Worm (Caenorhabditis elegans): ENCODE measurements around the gene ire-1.

The ire-1 gene

ce11 chrII:8093283-8093682, 31.4 kb downstream of the ire-1 start:
- TF ChIP-seq nfyb-1 (GFP tag; IDR thresholded peaks at IDR 0.05) (no peak), C17E4.6 (GFP tag; IDR thresholded peaks at IDR 0.05) (no peak), hmg-1.2 (GFP tag; IDR thresholded peaks at IDR 0.05) (no peak), Y53G8AR.9 (GFP tag; conservative IDR thresholded peaks at IDR 0.05) (no peak), ztf-18 (tag; optimal IDR thresholded peaks at IDR 0.05) (no peak)

ce11 chrII:8092537-8092936, 32.2 kb downstream of the ire-1 start, which contains the start of gene ltd-1:
Gene ltd-1, minus strand, starts transcription at chrII:8092754.
- TF ChIP-seq tbp1 (GFP tag; optimal IDR thresholded peaks at IDR 0.05) (no peak), B0261.1 (tag; optimal IDR thresholded peaks at IDR 0.05) (no peak), snpc-3.4 (tag; optimal IDR thresholded peaks at IDR 0.05) (no peak), zfh-2 (GFP tag; conservative IDR thresholded peaks at IDR 0.05) (no peak), hmg-1.2 (GFP tag; IDR thresholded peaks at IDR 0.05) (no peak), F39B2.1 (GFP tag; IDR thresholded peaks at IDR 0.05) (no peak), F33H1.4 (GFP tag; IDR thresholded peaks at IDR 0.05) (no peak), hrde-1 (tag; optimal IDR thresholded peaks at IDR 0.05; ENCODE audit: borderline replicate concordance) (no peak), aptf-2 (GFP tag; conservative IDR thresholded peaks at IDR 0.05) (no peak), ztf-25 (GFP tag; IDR thresholded peaks at IDR 0.05) (no peak), tlf-1 (GFP tag; optimal IDR thresholded peaks at IDR 0.05) (no peak), F57C9.4 (tag; optimal IDR thresholded peaks at IDR 0.05) (no peak), rcor-1 (GFP tag; IDR thresholded peaks at IDR 0.05) (no peak)

ce11 chrII:8091528-8091927, 33.2 kb downstream of the ire-1 start:
- TF ChIP-seq B0261.1 (tag; optimal IDR thresholded peaks at IDR 0.05) (no peak), Y53F4B.3 (GFP tag; IDR thresholded peaks at IDR 0.05) (no peak), B0019.2 (GFP tag; conservative IDR thresholded peaks at IDR 0.05) (no peak), madf-8 (GFP tag; conservative IDR thresholded peaks at IDR 0.05) (no peak), sdz-38 (tag; optimal IDR thresholded peaks at IDR 0.05) (no peak), him-1 (tag; optimal IDR thresholded peaks at IDR 0.05) (peak; percentile 89), dpff-1 (tag; optimal IDR thresholded peaks at IDR 0.05) (no peak), aptf-3 (GFP tag; IDR thresholded peaks at IDR 0.05) (no peak), lin-54 (GFP tag; optimal IDR thresholded peaks at IDR 0.05) (no peak), F37B4.10 (GFP tag; IDR thresholded peaks at IDR 0.05) (no peak), cebp-1 (GFP tag; IDR thresholded peaks at IDR 0.05) (peak; percentile 54; the same call in 1 of the 2 replicates), cebp-1 (tag; optimal IDR thresholded peaks at IDR 0.05) (peak; percentile 93), nhr-179 (tag; optimal IDR thresholded peaks at IDR 0.05) (no peak), F49E8.2 (tag; optimal IDR thresholded peaks at IDR 0.05; ENCODE audit: insufficient read depth) (peak; percentile 25), lsy-27 (tag; optimal IDR thresholded peaks at IDR 0.05; ENCODE audit: borderline replicate concordance, insufficient read depth) (no peak), ztf-25 (GFP tag; IDR thresholded peaks at IDR 0.05) (no peak), let-526 (GFP tag; IDR thresholded peaks at IDR 0.05) (no peak), mes-4 (tag; optimal IDR thresholded peaks at IDR 0.05) (no peak), mel-28 (tag; optimal IDR thresholded peaks at IDR 0.05; ENCODE audit: borderline replicate concordance) (no peak), hrde-1 (tag; optimal IDR thresholded peaks at IDR 0.05; ENCODE audit: borderline replicate concordance) (no peak), dpl-1 (GFP tag; optimal IDR thresholded peaks at IDR 0.05) (no peak), rec-8 (tag; optimal IDR thresholded peaks at IDR 0.05) (no peak), gei-17 (GFP tag; optimal IDR thresholded peaks at IDR 0.05) (no peak), dox-1 (GFP tag; IDR thresholded peaks at IDR 0.05) (no peak; the same call in 1 of the 2 replicates), K12H6.12 (tag; optimal IDR thresholded peaks at IDR 0.05) (no peak), aptf-2 (GFP tag; conservative IDR thresholded peaks at IDR 0.05) (no peak), F57A8.1 (GFP tag; optimal IDR thresholded peaks at IDR 0.05) (no peak), Y53G8AR.9 (GFP tag; conservative IDR thresholded peaks at IDR 0.05) (no peak), snpc-1.1 (tag; optimal IDR thresholded peaks at IDR 0.05; ENCODE audit: insufficient read depth) (peak; percentile 95), pbrm-1 (GFP tag; IDR thresholded peaks at IDR 0.05) (peak; percentile 83), ztf-26 (tag; optimal IDR thresholded peaks at IDR 0.05) (no peak), egl-18 (GFP tag; IDR thresholded peaks at IDR 0.05) (no peak), ccch-3 (GFP tag; optimal IDR thresholded peaks at IDR 0.05) (no peak)

Measured in whole organism, young adult.